Fruit fly (Drosophila melanogaster): ENCODE results near the gene ear.

ear gene

dm6 chr3R:15275158-15275623 is 45.4 kb upstream of the ear start, which contains the start of the genes Cp190 and CG4338 (continued):
- TF ChIP-seq pita (GFP tag; optimal IDR thresholded peaks at IDR 0.05) (no peak), MTF-1 (GFP tag; optimal IDR thresholded peaks at IDR 0.05; ENCODE audit: borderline replicate concordance) (peak; percentile 87), ERR (GFP tag; optimal IDR thresholded peaks at IDR 0.05) (peak; percentile 67), CG6654 (GFP tag; optimal IDR thresholded peaks at IDR 0.05) (peak; percentile 88), CG32532 (GFP tag; IDR thresholded peaks at IDR 0.05) (peak; percentile 98), dati (GFP tag; IDR thresholded peaks at IDR 0.05) (peak; percentile 61; the same call in 1 of the 2 replicates), luna (GFP tag; optimal IDR thresholded peaks at IDR 0.05) (peak; percentile 65), CG11456 (GFP tag; IDR thresholded peaks at IDR 0.05) (peak; percentile 95), en (GFP tag; optimal IDR thresholded peaks at IDR 0.05) (peak; percentile 44), CG18476 (GFP tag; optimal IDR thresholded peaks at IDR 0.05) (peak; percentile 98), al (GFP tag; IDR thresholded peaks at IDR 0.05) (peak; percentile 96), seq (GFP tag; IDR thresholded peaks at IDR 0.05) (peak; percentile 96), pzg (GFP tag; optimal IDR thresholded peaks at IDR 0.05) (peak; percentile 78), CG9797 (GFP tag; optimal IDR thresholded peaks at IDR 0.05) (peak; percentile 71), ems (GFP tag; optimal IDR thresholded peaks at IDR 0.05) (peak; percentile 92), toy (GFP tag; IDR thresholded peaks at IDR 0.05) (peak; percentile 89), pan (optimal IDR thresholded peaks at IDR 0.05) (no peak), pan (GFP tag; optimal IDR thresholded peaks at IDR 0.05 in 1 of 2, IDR thresholded peaks at IDR 0.05 in 1 of 2) (peak in 1 of 2 experiments; percentile 97), fd96Cb (tag; optimal IDR thresholded peaks at IDR 0.05) (peak; percentile 98), Mrtf (GFP tag; IDR thresholded peaks at IDR 0.05) (peak; percentile 94), CG30403 (GFP tag; optimal IDR thresholded peaks at IDR 0.05) (peak; percentile 99), gt (GFP tag; IDR thresholded peaks at IDR 0.05) (peak; percentile 91), pum (GFP tag; optimal IDR thresholded peaks at IDR 0.05) (peak; percentile 91), Lpt (GFP tag; optimal IDR thresholded peaks at IDR 0.05) (no peak), CG3407 (GFP tag; optimal IDR thresholded peaks at IDR 0.05) (peak; percentile 96), z (GFP tag; IDR thresholded peaks at IDR 0.05) (peak; percentile 64; the same call in 1 of the 3 replicates), CG13894 (tag; optimal IDR thresholded peaks at IDR 0.05) (peak; percentile 98), ssp (GFP tag; IDR thresholded peaks at IDR 0.05) (peak; percentile 91), CG30020 (tag; optimal IDR thresholded peaks at IDR 0.05) (peak; percentile 93), CoRest (tag; optimal IDR thresholded peaks at IDR 0.05) (peak; percentile 100), CG17186 (GFP tag; optimal IDR thresholded peaks at IDR 0.05) (peak; percentile 91), jigr1 (GFP tag; IDR thresholded peaks at IDR 0.05) (peak; percentile 93), usp (GFP tag; optimal IDR thresholded peaks at IDR 0.05) (no peak), CG2875 (GFP tag; optimal IDR thresholded peaks at IDR 0.05) (peak; percentile 94), CG9817 (tag; optimal IDR thresholded peaks at IDR 0.05) (peak; percentile 99), hbn (GFP tag; IDR thresholded peaks at IDR 0.05; ENCODE audit: partially characterized antibody) (peak; percentile 58), trh (GFP tag; optimal IDR thresholded peaks at IDR 0.05) (peak; percentile 95), scrt (GFP tag; optimal IDR thresholded peaks at IDR 0.05) (peak; percentile 93), row (GFP tag; IDR thresholded peaks at IDR 0.05) (peak; percentile 98), fd102C (GFP tag; optimal IDR thresholded peaks at IDR 0.05) (peak; percentile 84), CG13287 (GFP tag; IDR thresholded peaks at IDR 0.05; ENCODE audit: partially characterized antibody) (peak; percentile 80), vnd (GFP tag; IDR thresholded peaks at IDR 0.05; ENCODE audit: partially characterized antibody) (peak; percentile 60), CG9876 (GFP tag; optimal IDR thresholded peaks at IDR 0.05) (peak; percentile 66), fu2 (GFP tag; optimal IDR thresholded peaks at IDR 0.05) (peak; percentile 85), lab (GFP tag; optimal IDR thresholded peaks at IDR 0.05) (peak; percentile 98), CG31224 (GFP tag; IDR thresholded peaks at IDR 0.05) (peak; percentile 94), CG4617 (GFP tag; optimal IDR thresholded peaks at IDR 0.05; ENCODE audit: borderline replicate concordance) (peak; percentile 98), dpn (GFP tag; optimal IDR thresholded peaks at IDR 0.05) (peak; percentile 94 to 98), Lim3 (GFP tag; IDR thresholded peaks at IDR 0.05) (peak; percentile 85), CG7987 (GFP tag; optimal IDR thresholded peaks at IDR 0.05) (peak; percentile 87), Nf-YB (GFP tag; optimal IDR thresholded peaks at IDR 0.05) (peak; percentile 89)
